Worm (Caenorhabditis elegans) whole organism, young adult: ENCODE data around the gene srt-52.

ENCODE experiments used
- B0019.2 ChIP-seq: fragments of 200-800 bp; sonication (Bioruptor generic); conservative IDR thresholded peaks from 2 replicates; pipeline ENCODE4 v1.3.6; 2022; ENCODE audit warnings: missing genetic modification reagents, missing genetic modification characterization, missing compliant biosample characterization
- T26A5.8 ChIP-seq: sonication (generic microtip); optimal IDR thresholded peaks from 2 replicates; lab custom pipeline; 2016; ENCODE audit warnings: missing genetic modification characterization, missing compliant biosample characterization
- die-1 ChIP-seq: sonication (generic microtip); optimal IDR thresholded peaks from 2 replicates; lab custom pipeline; 2016; ENCODE audit warnings: missing genotype, mild to moderate bottlenecking, missing genetic modification characterization, missing compliant biosample characterization
- nhr-179 ChIP-seq: sonication (generic microtip); optimal IDR thresholded peaks from 2 replicates; lab custom pipeline; 2016; ENCODE audit warnings: mild to moderate bottlenecking, missing genetic modification characterization, missing compliant biosample characterization
- nhr-90 ChIP-seq: sonication (generic microtip); optimal IDR thresholded peaks from 2 replicates; lab custom pipeline; 2016; ENCODE audit warnings: missing genotype, mild to moderate bottlenecking, missing genetic modification characterization, missing compliant biosample characterization
- snpc-3.4 ChIP-seq: sonication (generic microtip); optimal IDR thresholded peaks from 2 replicates; lab custom pipeline; 2017; ENCODE audit warnings: missing genetic modification characterization, mild to moderate bottlenecking, missing compliant biosample characterization, antibody characterized with exemption, moderate library complexity, missing genotype, missing genetic modification reagents
- somi-1 ChIP-seq: fragments of 200-800 bp; sonication (Bioruptor generic); optimal IDR thresholded peaks from 2 replicates; lab custom pipeline; 2018; ENCODE audit warnings: mild to moderate bottlenecking, missing genetic modification characterization, missing compliant biosample characterization
- zim-3 ChIP-seq: sonication (generic microtip); optimal IDR thresholded peaks from 2 replicates; lab custom pipeline; 2017; ENCODE audit warnings: mild to moderate bottlenecking, missing genetic modification characterization, moderate library complexity, missing compliant biosample characterization

ce11 chrV:83732-84131, 27.9 kb upstream of the srt-52 start, which contains the start of gene daam-1:
- TF ChIP-seq zim-3 = no peak
- no peak for TF ChIP-seq B0019.2
- TF ChIP-seq nhr-90 (tag; lab: Kevin White, UChicago) = no peak
- TF ChIP-seq snpc-3.4 (tag; lab: Kevin White, UChicago) = no peak
- no peak for TF ChIP-seq die-1 (tag; lab: Kevin White, UChicago)
- no peak for TF ChIP-seq somi-1 (GFP tag; lab: Kevin White, UChicago)
- no peak for TF ChIP-seq nhr-179
- TF ChIP-seq T26A5.8 (tag; lab: Kevin White, UChicago) = no peak
